Fruit fly (Drosophila melanogaster) whole organism, embryonic: ENCODE data around the gene Dhc93AB.
A peak's percentile ranks its signal among the peaks of the same experiment; 100 is the strongest.

ENCODE experiments used
- Bdp1 ChIP-seq: fragments of 200-800 bp; sonication (Bioruptor generic); optimal IDR thresholded peaks from 3 replicates; lab custom pipeline; 2016; ENCODE audit warnings: missing biosample characterization, missing genetic modification characterization
- CG12769 ChIP-seq: fragments of 200-800 bp; sonication (Bioruptor generic); optimal IDR thresholded peaks from 2 replicates; lab custom pipeline; 2019; ENCODE audit warnings: missing biosample characterization, mild to moderate bottlenecking, missing genetic modification characterization, moderate library complexity
- CG13287 ChIP-seq: fragments of 200-800 bp; sonication (Bioruptor generic); IDR thresholded peaks from 2 replicates; pipeline ENCODE4 v1.3.6; 2022; ENCODE audit warnings: missing biosample characterization, missing genetic modification characterization; ENCODE audit not compliant: partially characterized antibody
- CG14050 ChIP-seq: fragments of 200-800 bp; sonication (Bioruptor generic); IDR thresholded peaks from 3 replicates; pipeline ENCODE4 v1.3.6; 2022; ENCODE audit warnings: missing biosample characterization, missing genetic modification characterization
- CG14667 ChIP-seq: fragments of 200-800 bp; sonication (Bioruptor generic); IDR thresholded peaks from 2 replicates; pipeline ENCODE4 v1.3.6; 2022; ENCODE audit warnings: missing biosample characterization, missing genetic modification characterization
- CG1529 ChIP-seq: fragments of 200-800 bp; sonication (Bioruptor generic); optimal IDR thresholded peaks from 3 replicates; lab custom pipeline; 2018; ENCODE audit warnings: missing biosample characterization, missing genetic modification characterization
- CG15696 ChIP-seq: fragments of 200-800 bp; sonication (Bioruptor generic); optimal IDR thresholded peaks from 2 replicates; lab custom pipeline; 2019; ENCODE audit warnings: missing biosample characterization, mild to moderate bottlenecking, missing genetic modification characterization, moderate library complexity
- CG2712 ChIP-seq: fragments of 200-800 bp; optimal IDR thresholded peaks from 3 replicates; lab custom pipeline; 2019; ENCODE audit warnings: missing biosample characterization, mild to moderate bottlenecking, missing genetic modification characterization, moderate library complexity
- CG2875 ChIP-seq: fragments of 200-800 bp; sonication (Bioruptor generic); optimal IDR thresholded peaks from 2 replicates; lab custom pipeline; 2017; ENCODE audit warnings: missing biosample characterization, mild to moderate bottlenecking, missing genetic modification characterization, missing genetic modification reagents
- CG33557 ChIP-seq: fragments of 200-800 bp; sonication (Bioruptor generic); optimal IDR thresholded peaks from 2 replicates; lab custom pipeline; 2019; ENCODE audit warnings: missing biosample characterization, mild to moderate bottlenecking, missing genetic modification characterization, moderate library complexity
- CG4424 ChIP-seq: fragments of 200-800 bp; sonication (Bioruptor generic); optimal IDR thresholded peaks from 3 replicates; lab custom pipeline; 2016; ENCODE audit warnings: missing biosample characterization, missing genetic modification characterization
- CG6765 ChIP-seq: fragments of 200-800 bp; sonication (Bioruptor generic); optimal IDR thresholded peaks from 3 replicates; lab custom pipeline; 2017; ENCODE audit warnings: missing biosample characterization, mild to moderate bottlenecking, missing genetic modification characterization
- CG7839 ChIP-seq: fragments of 200-800 bp; sonication (Bioruptor generic); optimal IDR thresholded peaks from 3 replicates; lab custom pipeline; 2018; ENCODE audit warnings: missing biosample characterization, mild to moderate bottlenecking, missing genetic modification characterization, moderate library complexity
- CG7987 ChIP-seq: fragments of 200-800 bp; sonication (Bioruptor generic); optimal IDR thresholded peaks from 2 replicates; lab custom pipeline; 2018; ENCODE audit warnings: missing biosample characterization, mild to moderate bottlenecking, missing genetic modification characterization, moderate library complexity
- CG9876 ChIP-seq: fragments of 200-800 bp; sonication (Bioruptor generic); optimal IDR thresholded peaks from 2 replicates; lab custom pipeline; 2016; ENCODE audit warnings: missing biosample characterization, missing genetic modification characterization
- CG9932 ChIP-seq: fragments of 200-800 bp; sonication (Bioruptor generic); IDR thresholded peaks from 2 replicates; pipeline ENCODE4 v1.3.6; 2022; ENCODE audit warnings: missing biosample characterization, missing genetic modification characterization
- CTCF ChIP-seq: fragments of 200-800 bp; sonication (Bioruptor generic); optimal IDR thresholded peaks from 2 replicates; lab custom pipeline; 2017; ENCODE audit warnings: missing biosample characterization, mild to moderate bottlenecking, missing genetic modification characterization, moderate library complexity
- Chrac-16 ChIP-seq: fragments of 200-800 bp; sonication (Bioruptor generic); optimal IDR thresholded peaks from 3 replicates; lab custom pipeline; 2016; ENCODE audit warnings: missing biosample characterization, missing genetic modification characterization
- Dek ChIP-seq: fragments of 200-800 bp; sonication (Bioruptor generic); optimal IDR thresholded peaks from 3 replicates; lab custom pipeline; 2019; ENCODE audit warnings: missing biosample characterization, mild to moderate bottlenecking, missing genetic modification characterization, moderate library complexity
- Dip2 ChIP-seq: fragments of 200-800 bp; sonication (Bioruptor generic); IDR thresholded peaks from 2 replicates; pipeline ENCODE4 v1.3.6; 2022; ENCODE audit warnings: missing biosample characterization, missing genetic modification characterization
- E2f2 ChIP-seq: fragments of 200-800 bp; sonication (Bioruptor generic); IDR thresholded peaks from 2 replicates; pipeline ENCODE4 v1.3.6; 2022; ENCODE audit warnings: missing biosample characterization, missing genetic modification characterization
- Ets97D ChIP-seq: fragments of 200-800 bp; sonication (Bioruptor generic); optimal IDR thresholded peaks from 3 replicates; lab custom pipeline; 2016; ENCODE audit warnings: missing biosample characterization, missing genetic modification characterization
- GATAe ChIP-seq: fragments of 200-800 bp; sonication (Bioruptor generic); conservative IDR thresholded peaks from 2 replicates; pipeline ENCODE4 v1.3.6; 2022; ENCODE audit warnings: missing biosample characterization, missing genetic modification characterization
- Hmx ChIP-seq: fragments of 200-800 bp; sonication (Bioruptor generic); optimal IDR thresholded peaks from 2 replicates; lab custom pipeline; 2016; ENCODE audit warnings: missing biosample characterization, missing genetic modification characterization
- Hr78 ChIP-seq, 2 experiments: fragments of 200-800 bp in 1 of 2; fragments of >200 bp in 1 of 2; sonication (Bioruptor generic) in 1 of 2; optimal IDR thresholded peaks; 2 replicates each; lab custom pipeline; 2017 to 2019; ENCODE audit warnings: missing biosample characterization in 2 of 2, missing genetic modification characterization in 2 of 2, mild to moderate bottlenecking in 1 of 2, moderate library complexity in 1 of 2
- Hsf ChIP-seq: fragments of 200-800 bp; sonication (Bioruptor generic); optimal IDR thresholded peaks from 3 replicates; lab custom pipeline; 2016; ENCODE audit warnings: missing biosample characterization, missing genetic modification characterization
- MBD-R2 ChIP-seq: fragments of 200-800 bp; sonication (Bioruptor generic); IDR thresholded peaks from 2 replicates; pipeline ENCODE4 v1.3.6; 2022; ENCODE audit warnings: missing biosample characterization, missing genetic modification characterization
- Mes4 ChIP-seq: fragments of 200-800 bp; sonication (Bioruptor generic); optimal IDR thresholded peaks from 2 replicates; lab custom pipeline; 2016; ENCODE audit warnings: missing biosample characterization, missing genetic modification characterization
- NK7.1 ChIP-seq: fragments of 200-800 bp; sonication (Bioruptor generic); optimal IDR thresholded peaks from 3 replicates; lab custom pipeline; 2016; ENCODE audit warnings: missing biosample characterization, missing genetic modification characterization
- Nf-YB ChIP-seq: fragments of 200-800 bp; sonication (Bioruptor generic); optimal IDR thresholded peaks from 3 replicates; lab custom pipeline; 2019; ENCODE audit warnings: missing biosample characterization, mild to moderate bottlenecking, missing genetic modification characterization, moderate library complexity
- Opbp ChIP-seq: fragments of 200-800 bp; sonication (Bioruptor generic); IDR thresholded peaks from 3 replicates; pipeline ENCODE4 v1.3.6; 2022; ENCODE audit warnings: missing biosample characterization, missing genetic modification characterization; ENCODE audit not compliant: partially characterized antibody
- Tbp ChIP-seq: fragments of >200 bp; optimal IDR thresholded peaks from 2 replicates; lab custom pipeline; 2018; ENCODE audit warnings: missing biosample characterization, missing genetic modification characterization
- ato ChIP-seq: fragments of 200-800 bp; sonication (Bioruptor generic); IDR thresholded peaks from 2 replicates; pipeline ENCODE4 v1.3.6; 2022; ENCODE audit warnings: missing biosample characterization, missing genetic modification characterization; ENCODE audit not compliant: partially characterized antibody
- az2 ChIP-seq: fragments of 200-800 bp; sonication (Bioruptor generic); optimal IDR thresholded peaks from 3 replicates; lab custom pipeline; 2016; ENCODE audit warnings: missing biosample characterization, missing genetic modification characterization
- crc ChIP-seq: fragments of 200-800 bp; sonication (Bioruptor generic); optimal IDR thresholded peaks from 2 replicates; lab custom pipeline; 2016; ENCODE audit warnings: missing biosample characterization, missing genetic modification characterization
- da ChIP-seq: fragments of 200-800 bp; sonication (Bioruptor generic); optimal IDR thresholded peaks from 2 replicates; lab custom pipeline; 2016; ENCODE audit warnings: missing biosample characterization, missing genetic modification characterization
- dan ChIP-seq: fragments of 200-800 bp; sonication (Bioruptor generic); IDR thresholded peaks from 2 replicates; pipeline ENCODE4 v1.3.6; 2022; ENCODE audit warnings: missing biosample characterization, missing genetic modification characterization
- dimm ChIP-seq: fragments of 200-800 bp; sonication (Bioruptor generic); IDR thresholded peaks from 2 replicates; pipeline ENCODE4 v1.3.6; 2022; ENCODE audit warnings: missing biosample characterization, missing genetic modification characterization
- emc ChIP-seq: fragments of 200-800 bp; sonication (Bioruptor generic); optimal IDR thresholded peaks from 2 replicates; lab custom pipeline; 2016; ENCODE audit warnings: missing biosample characterization, missing genetic modification characterization
- eyg ChIP-seq: fragments of 200-800 bp; sonication (Bioruptor generic); optimal IDR thresholded peaks from 3 replicates; lab custom pipeline; 2016; ENCODE audit warnings: missing biosample characterization, missing genetic modification characterization
- grn ChIP-seq: fragments of 200-800 bp; sonication (Bioruptor generic); optimal IDR thresholded peaks from 3 replicates; lab custom pipeline; 2017; ENCODE audit warnings: missing biosample characterization, missing genetic modification characterization
- h ChIP-seq: fragments of >200 bp; optimal IDR thresholded peaks from 2 replicates; lab custom pipeline; 2017
- lab ChIP-seq: fragments of 200-800 bp; sonication (Bioruptor generic); optimal IDR thresholded peaks from 3 replicates; lab custom pipeline; 2017; ENCODE audit warnings: missing biosample characterization, missing genetic modification characterization, mild to moderate bottlenecking, moderate library complexity, missing genetic modification reagents
- lola ChIP-seq, 3 experiments: fragments of >200 bp in 2 of 3; fragments of 200-800 bp in 1 of 3; sonication (Bioruptor generic) in 1 of 3; optimal IDR thresholded peaks; 2 replicates each; lab custom pipeline; 2017 to 2019; ENCODE audit warnings: missing biosample characterization in 3 of 3, missing genetic modification characterization in 3 of 3, mild to moderate bottlenecking in 1 of 3, moderate library complexity in 1 of 3
- pzg ChIP-seq: fragments of 200-800 bp; sonication (Bioruptor generic); optimal IDR thresholded peaks from 3 replicates; lab custom pipeline; 2018; ENCODE audit warnings: missing biosample characterization, mild to moderate bottlenecking, missing genetic modification characterization, moderate library complexity
- rib ChIP-seq: fragments of 200-800 bp; sonication (Bioruptor generic); IDR thresholded peaks from 2 replicates; pipeline ENCODE4 v1.3.6; 2022; ENCODE audit warnings: missing biosample characterization, missing genetic modification characterization
- seq ChIP-seq: fragments of 200-800 bp; sonication (Bioruptor generic); IDR thresholded peaks from 2 replicates; pipeline ENCODE4 v1.3.6; 2022; ENCODE audit warnings: missing biosample characterization, missing genetic modification characterization
- sqz ChIP-seq: fragments of 200-800 bp; sonication (Bioruptor generic); optimal IDR thresholded peaks from 3 replicates; lab custom pipeline; 2018; ENCODE audit warnings: missing biosample characterization, mild to moderate bottlenecking, missing genetic modification characterization
- unc-4 ChIP-seq: fragments of 200-800 bp; sonication (Bioruptor generic); IDR thresholded peaks from 2 replicates; pipeline ENCODE4 v1.3.6; 2022; ENCODE audit warnings: missing biosample characterization, missing genetic modification characterization; ENCODE audit not compliant: partially characterized antibody
- vvl ChIP-seq: fragments of 200-800 bp; sonication (Bioruptor generic); IDR thresholded peaks from 2 replicates; pipeline ENCODE4 v1.3.6; 2022; ENCODE audit warnings: missing biosample characterization, missing genetic modification characterization
- z ChIP-seq: fragments of 200-800 bp; sonication (Bioruptor generic); IDR thresholded peaks from 3 replicates; pipeline ENCODE4 v1.3.6; 2022; ENCODE audit warnings: missing biosample characterization, missing genetic modification characterization
- zen ChIP-seq: fragments of 200-800 bp; sonication (Bioruptor generic); optimal IDR thresholded peaks from 3 replicates; lab custom pipeline; 2018; ENCODE audit warnings: missing biosample characterization, mild to moderate bottlenecking, missing genetic modification characterization, moderate library complexity

Gene Dhc93AB

DNA sequence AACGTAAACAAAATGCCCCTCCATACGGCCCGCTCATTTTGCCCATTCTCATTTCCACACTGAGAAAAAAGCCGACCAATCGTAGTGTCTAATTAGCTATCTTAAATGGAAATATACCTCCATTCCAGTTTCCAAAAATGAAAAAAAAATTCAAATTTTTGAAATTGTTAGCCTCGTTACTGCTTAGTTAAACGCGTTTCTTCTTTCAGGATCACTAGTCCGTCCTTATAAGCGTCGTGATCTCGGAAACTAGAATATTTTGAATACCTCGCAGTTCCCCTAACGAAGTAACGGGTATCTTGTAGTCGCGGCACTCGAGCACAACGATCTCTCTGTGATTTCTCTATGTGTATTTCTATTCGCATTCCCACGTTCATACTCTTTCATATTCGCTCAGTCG is 52.6 kb downstream of the Dhc93AB start (continued):
- TF ChIP-seq ato = no peak
- TF ChIP-seq Nf-YB (GFP tag; lab: Kevin White, UChicago) = peak; percentile 18
- TF ChIP-seq Bdp1 (GFP tag; lab: Kevin White, UChicago) = no peak
- TF ChIP-seq Hmx (GFP tag; lab: Kevin White, UChicago) = no peak
- TF ChIP-seq da = no peak
- no peak for TF ChIP-seq z (GFP tag; lab: Robert Waterston, UW)
- no peak for TF ChIP-seq Hr78 (GFP tag; optimal IDR thresholded peaks at IDR 0.05; lab: Kevin White, UChicago)
- no peak for TF ChIP-seq GATAe (GFP tag; lab: Robert Waterston, UW)
- TF ChIP-seq seq (GFP tag; lab: Robert Waterston, UW) = 0 out of 2 replicates have a peak, but pooled peaks have one; percentile 36
- no peak for TF ChIP-seq Tbp (GFP tag; lab: Kevin White, UChicago)
- TF ChIP-seq CG4424 = peak; percentile 13
- TF ChIP-seq CG9876 (GFP tag; lab: Kevin White, UChicago) = peak; percentile 31
- TF ChIP-seq Opbp (GFP tag; lab: Robert Waterston, UW) = no peak
- TF ChIP-seq Ets97D (GFP tag; lab: Kevin White, UChicago) = no peak
- peak; percentile 33 for TF ChIP-seq CG15696 (tag; lab: Kevin White, UChicago)
- no peak for TF ChIP-seq unc-4
- TF ChIP-seq sqz (GFP tag; lab: Kevin White, UChicago) = no peak
- TF ChIP-seq az2 (GFP tag; lab: Kevin White, UChicago) = peak; percentile 39
- no peak for TF ChIP-seq CG1529 (GFP tag; lab: Kevin White, UChicago)
- no peak for TF ChIP-seq CG33557 (GFP tag; lab: Kevin White, UChicago)
- TF ChIP-seq pzg (GFP tag; lab: Kevin White, UChicago) = no peak
- TF ChIP-seq dimm (GFP tag; lab: Robert Waterston, UW) = no peak
- peak; percentile 51 for TF ChIP-seq CG6765
- no peak for TF ChIP-seq emc (GFP tag; lab: Kevin White, UChicago)
- TF ChIP-seq eyg (GFP tag; lab: Kevin White, UChicago) = no peak
- peak; percentile 33 for TF ChIP-seq Dek (tag; lab: Kevin White, UChicago)
- TF ChIP-seq CG12769 (tag; lab: Kevin White, UChicago) = no peak
- TF ChIP-seq Dip2 = no peak
- TF ChIP-seq CG2875 (GFP tag; lab: Kevin White, UChicago) = no peak
- TF ChIP-seq lola (GFP tag; optimal IDR thresholded peaks at IDR 0.05; lab: Kevin White, UChicago) = no peak
- peak; percentile 43 for TF ChIP-seq Hsf (GFP tag; lab: Kevin White, UChicago)
- no peak for TF ChIP-seq Mes4 (GFP tag; lab: Kevin White, UChicago)
- TF ChIP-seq CG14667 (GFP tag; lab: Robert Waterston, UW) = 0 out of 2 replicates have a peak, but pooled peaks have one; percentile 13
- TF ChIP-seq dan (GFP tag; lab: Robert Waterston, UW) = no peak
- no peak; the same call in 1 of the 2 replicates for TF ChIP-seq MBD-R2
- TF ChIP-seq CG7839 (tag; lab: Kevin White, UChicago) = peak; percentile 70
- no peak for TF ChIP-seq h (lab: Kevin White, UChicago)
- no peak for TF ChIP-seq zen (tag; lab: Kevin White, UChicago)
- TF ChIP-seq lab (GFP tag; lab: Kevin White, UChicago) = peak; percentile 74
- TF ChIP-seq CG13287 (GFP tag; lab: Robert Waterston, UW) = no peak
- peak; percentile 45; the same call in 1 of the 3 replicates for TF ChIP-seq CG14050 (GFP tag; lab: Robert Waterston, UW)
- peak; percentile 24; the same call in 1 of the 2 replicates for TF ChIP-seq E2f2 (GFP tag; lab: Robert Waterston, UW)
- peak; percentile 19; the same call in 1 of the 2 replicates for TF ChIP-seq vvl (GFP tag; lab: Robert Waterston, UW)
- TF ChIP-seq CG2712 = peak; percentile 57
- TF ChIP-seq CTCF = no peak
- peak; percentile 16 for TF ChIP-seq Chrac-16 (GFP tag; lab: Kevin White, UChicago)
- TF ChIP-seq CG7987 = no peak
- no peak for TF ChIP-seq grn
- peak; percentile 62 for TF ChIP-seq CG9932 (GFP tag; lab: Robert Waterston, UW)
- no peak for TF ChIP-seq rib (GFP tag; lab: Robert Waterston, UW)
- TF ChIP-seq NK7.1 (GFP tag; lab: Kevin White, UChicago) = peak; percentile 54
- peak; percentile 23 for TF ChIP-seq crc (GFP tag; lab: Kevin White, UChicago)
